Fruit fly (Drosophila melanogaster): Measurements from ENCODE around the gene Sbat.

The Sbat gene

DNA sequence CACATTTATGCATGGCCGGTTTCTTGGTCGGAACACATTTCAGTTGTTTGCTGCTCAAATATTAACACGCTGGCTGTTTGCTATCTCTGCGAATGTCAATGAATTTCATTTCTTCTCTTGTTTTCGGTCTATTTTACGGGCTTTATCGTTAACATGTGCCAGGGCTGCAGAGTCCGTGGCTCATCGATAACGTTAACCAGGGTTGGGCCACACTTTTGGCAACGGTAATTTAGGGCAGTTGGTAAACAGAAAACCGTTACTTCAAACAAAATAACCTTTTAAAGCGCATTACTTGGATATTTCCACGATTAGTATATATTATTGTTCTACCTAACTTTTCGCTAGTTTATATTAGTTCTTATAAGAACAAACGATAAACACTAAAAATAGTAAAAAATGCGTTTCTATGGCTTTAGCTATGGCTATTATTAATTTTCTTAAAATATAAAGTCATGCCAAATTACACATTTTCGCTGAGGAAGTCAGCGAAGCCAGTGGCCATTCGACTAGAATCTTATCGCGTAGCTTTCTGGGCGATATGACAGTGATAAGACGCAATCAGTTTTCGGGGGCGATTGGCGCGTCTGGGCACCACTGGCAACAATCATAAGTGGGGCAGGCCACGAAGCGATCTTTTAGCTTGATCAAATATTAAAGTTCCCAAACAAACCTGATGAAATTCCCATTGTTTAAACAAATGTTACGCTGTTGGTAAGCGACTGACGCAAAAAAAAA is 5.0 kb downstream of the Sbat start (continued):
- TF ChIP-seq trh (GFP tag; optimal IDR thresholded peaks at IDR 0.05): peak; percentile 40
- TF ChIP-seq CG9797 (GFP tag; optimal IDR thresholded peaks at IDR 0.05): peak; percentile 17
- TF ChIP-seq dmrt99B (tag; optimal IDR thresholded peaks at IDR 0.05): peak; percentile 48
- no peak for TF ChIP-seq CG8089 (GFP tag; optimal IDR thresholded peaks at IDR 0.05)
- TF ChIP-seq CG17385 (GFP tag; optimal IDR thresholded peaks at IDR 0.05): peak; percentile 36
- TF ChIP-seq Xbp1 (GFP tag; optimal IDR thresholded peaks at IDR 0.05): peak; percentile 42
- peak; percentile 63 for TF ChIP-seq CG2120 (GFP tag; optimal IDR thresholded peaks at IDR 0.05)
- TF ChIP-seq abd-A (tag; optimal IDR thresholded peaks at IDR 0.05): peak; percentile 37
- TF ChIP-seq dm (GFP tag; optimal IDR thresholded peaks at IDR 0.05): peak; percentile 44
- TF ChIP-seq Fer3 (tag; optimal IDR thresholded peaks at IDR 0.05): peak; percentile 25
- peak; percentile 48 for TF ChIP-seq BtbVII (GFP tag; optimal IDR thresholded peaks at IDR 0.05)
- TF ChIP-seq Meics (GFP tag; optimal IDR thresholded peaks at IDR 0.05): peak; percentile 55
- TF ChIP-seq prd (optimal IDR thresholded peaks at IDR 0.05): no peak
- TF ChIP-seq prd (GFP tag; IDR thresholded peaks at IDR 0.05): peak; percentile 33; the same call in 1 of the 3 replicates
- TF ChIP-seq CG3995 (GFP tag; optimal IDR thresholded peaks at IDR 0.05): peak; percentile 93
- TF ChIP-seq CG2875 (GFP tag; optimal IDR thresholded peaks at IDR 0.05): peak; percentile 21
- TF ChIP-seq Hr51 (GFP tag; optimal IDR thresholded peaks at IDR 0.05): peak; percentile 36 to 75
- TF ChIP-seq CG12236 (GFP tag; optimal IDR thresholded peaks at IDR 0.05): peak; percentile 26
- TF ChIP-seq pfk (GFP tag; optimal IDR thresholded peaks at IDR 0.05): peak; percentile 3
- peak; percentile 50 for TF ChIP-seq HHEX (GFP tag; optimal IDR thresholded peaks at IDR 0.05)
- peak; percentile 13; the same call in 1 of the 3 replicates for TF ChIP-seq CG14050 (GFP tag; IDR thresholded peaks at IDR 0.05)
- peak; percentile 2 for TF ChIP-seq Sry-β (GFP tag; optimal IDR thresholded peaks at IDR 0.05)
- TF ChIP-seq Ssrp (tag; optimal IDR thresholded peaks at IDR 0.05): peak; percentile 10
- no peak for TF ChIP-seq NC2β (GFP tag; optimal IDR thresholded peaks at IDR 0.05)
- peak; percentile 36 for TF ChIP-seq Antp (GFP tag; optimal IDR thresholded peaks at IDR 0.05)
- TF ChIP-seq CG17568 (GFP tag; optimal IDR thresholded peaks at IDR 0.05): peak; percentile 73
- peak; percentile 33 for TF ChIP-seq kni (GFP tag; optimal IDR thresholded peaks at IDR 0.05)
- TF ChIP-seq CG12659 (GFP tag; optimal IDR thresholded peaks at IDR 0.05): peak; percentile 64
- TF ChIP-seq pho (GFP tag; optimal IDR thresholded peaks at IDR 0.05): peak; percentile 16
- peak; percentile 33 for TF ChIP-seq mam (GFP tag; optimal IDR thresholded peaks at IDR 0.05)
- no peak for TF ChIP-seq Elba2 (GFP tag; optimal IDR thresholded peaks at IDR 0.05)
- TF ChIP-seq NK7.1 (GFP tag; optimal IDR thresholded peaks at IDR 0.05): no peak
- TF ChIP-seq exex (tag; optimal IDR thresholded peaks at IDR 0.05): no peak
- no peak for TF ChIP-seq cad (GFP tag; optimal IDR thresholded peaks at IDR 0.05)
- TF ChIP-seq CG1603 (tag; optimal IDR thresholded peaks at IDR 0.05): peak; percentile 51
- peak; percentile 68 for TF ChIP-seq CG16863 (GFP tag; optimal IDR thresholded peaks at IDR 0.05)
- peak; percentile 78 for TF ChIP-seq CG10462 (GFP tag; optimal IDR thresholded peaks at IDR 0.05)
- TF ChIP-seq en (GFP tag; optimal IDR thresholded peaks at IDR 0.05): peak; percentile 25
- TF ChIP-seq D19A (tag; optimal IDR thresholded peaks at IDR 0.05): peak; percentile 48
- TF ChIP-seq bowl (GFP tag; IDR thresholded peaks at IDR 0.05): no peak
- TF ChIP-seq HmgZ (tag; optimal IDR thresholded peaks at IDR 0.05): peak; percentile 13
- TF ChIP-seq org-1 (GFP tag; optimal IDR thresholded peaks at IDR 0.05): peak; percentile 48
- TF ChIP-seq sr (GFP tag; IDR thresholded peaks at IDR 0.05): 0 out of 3 replicates have a peak, but pooled peaks have one; percentile 29
- TF ChIP-seq Ravus (GFP tag; IDR thresholded peaks at IDR 0.05): no peak
- peak; percentile 56 for TF ChIP-seq stwl (tag; optimal IDR thresholded peaks at IDR 0.05)
- 0 out of 2 replicates have a peak, but pooled peaks have one; percentile 25 for TF ChIP-seq seq (GFP tag; IDR thresholded peaks at IDR 0.05)
- TF ChIP-seq CG12071 (GFP tag; optimal IDR thresholded peaks at IDR 0.05): peak; percentile 80
- TF ChIP-seq rib (GFP tag; IDR thresholded peaks at IDR 0.05): no peak
- TF ChIP-seq CG2678 (tag; optimal IDR thresholded peaks at IDR 0.05): peak; percentile 61
